Worm (Caenorhabditis elegans) whole organism, mixed stage, embryonic: Measurements from ENCODE around the gene bath-27.

Source experiments
- M03D4.4 ChIP-seq: sonication (generic microtip); optimal IDR thresholded peaks from 2 replicates; lab custom pipeline; 2017; ENCODE audit warnings: mild to moderate bottlenecking, missing genetic modification characterization, missing compliant biosample characterization
- bed-3 ChIP-seq: fragments of 200-800 bp; sonication (Bioruptor generic); optimal IDR thresholded peaks from 3 replicates; lab custom pipeline; 2018; ENCODE audit warnings: mild to moderate bottlenecking, missing genetic modification characterization, moderate library complexity, missing compliant biosample characterization
- ceh-39 ChIP-seq: fragments of 150-350 bp; optimal IDR thresholded peaks from 2 replicates; lab custom pipeline; 2014; ENCODE audit warnings: missing biosample characterization, missing genetic modification characterization
- ceh-43 ChIP-seq: fragments of 200-800 bp; sonication (Bioruptor generic); optimal IDR thresholded peaks from 2 replicates; lab custom pipeline; 2018; ENCODE audit warnings: mild to moderate bottlenecking, missing genetic modification characterization, moderate library complexity, missing compliant biosample characterization
- ceh-83 ChIP-seq: fragments of 200-800 bp; sonication (Bioruptor generic); optimal IDR thresholded peaks from 2 replicates; lab custom pipeline; 2018; ENCODE audit warnings: mild to moderate bottlenecking, missing genetic modification characterization, missing compliant biosample characterization
- ces-1 ChIP-seq: fragments of 150-350 bp; optimal IDR thresholded peaks from 2 replicates; lab custom pipeline; 2014; ENCODE audit warnings: missing biosample characterization, missing genetic modification reagents, missing genetic modification characterization
- cnd-1 ChIP-seq: fragments of 200-800 bp; sonication (Bioruptor generic); optimal IDR thresholded peaks from 2 replicates; lab custom pipeline; 2018; ENCODE audit warnings: mild to moderate bottlenecking, missing genetic modification characterization, missing compliant biosample characterization
- drap-1 ChIP-seq: fragments of 200-800 bp; sonication (Bioruptor generic); optimal IDR thresholded peaks from 3 replicates; lab custom pipeline; 2018; ENCODE audit warnings: mild to moderate bottlenecking, missing genetic modification characterization, missing compliant biosample characterization
- elt-1 ChIP-seq: sonication (generic microtip); optimal IDR thresholded peaks from 2 replicates; lab custom pipeline; 2017; ENCODE audit warnings: missing genetic modification characterization, mild to moderate bottlenecking, missing compliant biosample characterization, antibody characterized with exemption, moderate library complexity, borderline replicate concordance; ENCODE audit not compliant: insufficient read depth
- elt-3 ChIP-seq: fragments of 150-350 bp; optimal IDR thresholded peaks from 2 replicates; lab custom pipeline; 2014; ENCODE audit warnings: missing biosample characterization, missing genetic modification characterization
- flh-1 ChIP-seq: fragments of 200-800 bp; sonication (Bioruptor generic); optimal IDR thresholded peaks from 2 replicates; lab custom pipeline; 2018; ENCODE audit warnings: mild to moderate bottlenecking, missing genetic modification characterization, moderate library complexity, missing compliant biosample characterization
- ham-2 ChIP-seq: fragments of 200-800 bp; sonication (Bioruptor generic); optimal IDR thresholded peaks from 2 replicates; lab custom pipeline; 2018; ENCODE audit warnings: mild to moderate bottlenecking, missing genetic modification characterization, missing compliant biosample characterization
- hlh-1 ChIP-seq: fragments of 150-350 bp; optimal IDR thresholded peaks from 2 replicates; lab custom pipeline; 2014; ENCODE audit warnings: missing biosample characterization, missing genetic modification reagents, missing genetic modification characterization
- lin-13 ChIP-seq: fragments of 150-350 bp; optimal IDR thresholded peaks from 2 replicates; lab custom pipeline; 2014; ENCODE audit warnings: missing biosample characterization, missing genetic modification characterization
- lsy-2 ChIP-seq: fragments of 150-350 bp; optimal IDR thresholded peaks from 2 replicates; lab custom pipeline; 2014; ENCODE audit warnings: missing biosample characterization, missing genetic modification characterization
- mab-5 ChIP-seq: fragments of 150-350 bp; optimal IDR thresholded peaks from 2 replicates; lab custom pipeline; 2014; ENCODE audit warnings: missing biosample characterization, missing genetic modification characterization
- mep-1 ChIP-seq: fragments of 150-350 bp; optimal IDR thresholded peaks from 2 replicates; lab custom pipeline; 2017; ENCODE audit warnings: missing biosample characterization, missing genetic modification reagents, missing genetic modification characterization, inconsistent platforms
- mls-2 ChIP-seq: sonication (generic microtip); optimal IDR thresholded peaks from 2 replicates; lab custom pipeline; 2016; ENCODE audit warnings: mild to moderate bottlenecking, missing genetic modification characterization, moderate library complexity, missing compliant biosample characterization
- nhr-12 ChIP-seq: fragments of 150-350 bp; optimal IDR thresholded peaks from 2 replicates; lab custom pipeline; 2014; ENCODE audit warnings: missing biosample characterization, missing genetic modification characterization
- nhr-2 ChIP-seq: fragments of 150-350 bp; optimal IDR thresholded peaks from 2 replicates; lab custom pipeline; 2014; ENCODE audit warnings: missing biosample characterization, missing genetic modification characterization
- nhr-237 ChIP-seq: fragments of 150-350 bp; optimal IDR thresholded peaks from 2 replicates; lab custom pipeline; 2014; ENCODE audit warnings: missing biosample characterization, missing genetic modification characterization
- nhr-28 ChIP-seq: fragments of 150-350 bp; optimal IDR thresholded peaks from 2 replicates; lab custom pipeline; 2014; ENCODE audit warnings: missing biosample characterization, missing genetic modification characterization
- nhr-76 ChIP-seq: sonication (generic microtip); optimal IDR thresholded peaks from 2 replicates; lab custom pipeline; 2017; ENCODE audit warnings: missing biosample characterization, missing genetic modification characterization
- pha-4 ChIP-seq: fragments of 150-350 bp; optimal IDR thresholded peaks from 2 replicates; lab custom pipeline; 2018; ENCODE audit warnings: missing biosample characterization, missing genetic modification reagents, missing genetic modification characterization
- sem-2 ChIP-seq: fragments of 200-800 bp; sonication (Bioruptor generic); optimal IDR thresholded peaks from 2 replicates; lab custom pipeline; 2018; ENCODE audit warnings: mild to moderate bottlenecking, missing genetic modification characterization, missing compliant biosample characterization
- snpc-4 ChIP-seq: fragments of 150-350 bp; optimal IDR thresholded peaks from 2 replicates; lab custom pipeline; 2014; ENCODE audit warnings: missing biosample characterization, missing genetic modification characterization
- sptf-1 ChIP-seq: sonication (generic microtip); optimal IDR thresholded peaks from 2 replicates; lab custom pipeline; 2017; ENCODE audit warnings: mild to moderate bottlenecking, missing genetic modification characterization, moderate library complexity, missing compliant biosample characterization
- unc-120 ChIP-seq: sonication (generic microtip); optimal IDR thresholded peaks from 2 replicates; lab custom pipeline; 2017; ENCODE audit warnings: missing genetic modification characterization, missing compliant biosample characterization; ENCODE audit not compliant: poor library complexity, severe bottlenecking
- unc-39 ChIP-seq: fragments of 150-350 bp; optimal IDR thresholded peaks from 2 replicates; lab custom pipeline; 2014; ENCODE audit warnings: missing biosample characterization, missing genetic modification characterization
- unc-62 ChIP-seq: fragments of 150-350 bp; optimal IDR thresholded peaks from 2 replicates; lab custom pipeline; 2014; ENCODE audit warnings: missing biosample characterization, missing genetic modification reagents, missing genetic modification characterization
- zip-8 ChIP-seq: fragments of 150-350 bp; optimal IDR thresholded peaks from 2 replicates; lab custom pipeline; 2014; ENCODE audit warnings: missing biosample characterization, missing genetic modification characterization
- ztf-11 ChIP-seq: fragments of 150-350 bp; optimal IDR thresholded peaks from 2 replicates; lab custom pipeline; 2014; ENCODE audit warnings: missing biosample characterization, missing genetic modification characterization

bath-27 gene

DNA sequence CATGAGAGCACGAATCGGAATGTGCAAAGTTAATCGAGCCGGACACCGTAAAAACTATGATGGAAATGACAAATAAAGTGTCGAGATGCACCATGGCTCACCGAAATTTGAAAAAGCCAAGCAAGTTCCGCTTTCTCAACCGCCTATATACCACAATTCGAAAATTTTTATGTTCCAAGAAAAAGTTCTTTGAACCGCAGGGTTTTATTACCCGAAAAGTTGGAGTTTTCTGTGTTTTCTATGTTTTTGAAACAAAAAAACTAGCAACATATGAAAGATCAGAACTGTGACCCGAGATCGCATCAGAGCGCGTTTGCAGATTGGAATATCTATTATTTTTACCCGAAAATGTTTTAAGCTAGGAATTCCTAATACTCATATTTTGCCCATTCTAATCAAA, 31.8 kb upstream of the bath-27 start, which contains the start of gene Y46D2A.3:
Gene Y46D2A.3 (minus strand): TSS at position 101 of the 400 bp plus-strand sequence.
- TF ChIP-seq ceh-43 (GFP tag; lab: Kevin White, UChicago) (no peak), snpc-4 (no peak)

ce11 chrII:3332039-3332438, 26.9 kb upstream of the bath-27 start, which contains the start of gene irld-27:
Gene irld-27 (plus strand): TSS chrII:3332339.
- TF ChIP-seq drap-1 (no peak), ces-1 (no peak), nhr-237 (tag; lab: Kevin White, UChicago) (no peak), hlh-1 (tag; lab: Kevin White, UChicago) (no peak), elt-3 (no peak), ztf-11 (tag; lab: Kevin White, UChicago) (no peak), unc-39 (tag; lab: Kevin White, UChicago) (no peak), elt-1 (tag; lab: Kevin White, UChicago) (no peak), unc-62 (no peak), unc-120 (tag; lab: Kevin White, UChicago) (no peak), flh-1 (GFP tag; lab: Kevin White, UChicago) (no peak), mls-2 (tag; lab: Kevin White, UChicago) (no peak), ceh-39 (tag; lab: Kevin White, UChicago) (no peak), nhr-2 (no peak), lsy-2 (tag; lab: Kevin White, UChicago) (no peak), lin-13 (no peak), cnd-1 (tag; lab: Kevin White, UChicago) (no peak), snpc-4 (no peak), M03D4.4 (no peak), ceh-43 (GFP tag; lab: Kevin White, UChicago) (no peak)

DNA sequence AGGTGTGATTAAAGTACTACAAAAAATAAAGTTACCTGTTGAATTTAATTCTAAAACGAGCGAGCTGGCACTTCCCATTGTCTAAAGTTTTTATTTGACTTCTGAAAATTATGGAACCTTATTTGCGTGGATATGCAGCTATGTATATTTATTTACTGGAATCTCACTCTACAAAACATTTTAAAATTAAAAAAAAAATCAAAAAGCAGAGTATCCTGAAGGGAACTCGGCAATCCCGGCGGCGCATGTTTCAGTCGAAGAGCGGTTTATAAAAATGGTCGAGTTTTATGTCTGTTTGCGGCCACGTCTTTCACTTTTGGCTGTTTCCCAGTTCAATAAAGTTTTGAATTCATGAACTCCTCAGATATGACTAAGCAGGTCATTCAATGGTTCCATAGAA, 21.9 kb upstream of the bath-27 start, which contains the start of gene F14D2.19:
Gene F14D2.19 (minus strand): TSS at position 101 of the 400 bp plus-strand sequence.
- TF ChIP-seq M03D4.4 (no peak), sem-2 (GFP tag; lab: Kevin White, UChicago) (no peak), cnd-1 (tag; lab: Kevin White, UChicago) (no peak), hlh-1 (tag; lab: Kevin White, UChicago) (no peak), pha-4 (no peak), sptf-1 (no peak), nhr-76 (no peak), nhr-28 (tag; lab: Kevin White, UChicago) (no peak), drap-1 (no peak), lin-13 (no peak), ceh-83 (no peak), lsy-2 (tag; lab: Kevin White, UChicago) (no peak), mab-5 (tag; lab: Kevin White, UChicago) (no peak), bed-3 (no peak), nhr-12 (tag; lab: Kevin White, UChicago) (no peak), ztf-11 (tag; lab: Kevin White, UChicago) (no peak), mls-2 (tag; lab: Kevin White, UChicago) (no peak), nhr-237 (tag; lab: Kevin White, UChicago) (no peak)

ce11 chrII:3338556-3338955, 20.4 kb upstream of the bath-27 start, which contains the start of gene F14D2.7:
Gene F14D2.7 (minus strand): TSS chrII:3338656.
- TF ChIP-seq ceh-43 (GFP tag; lab: Kevin White, UChicago) (no peak), cnd-1 (tag; lab: Kevin White, UChicago) (no peak), nhr-12 (tag; lab: Kevin White, UChicago) (no peak), ces-1 (no peak), nhr-2 (no peak), lin-13 (no peak), zip-8 (tag; lab: Kevin White, UChicago) (no peak), M03D4.4 (no peak), ham-2 (GFP tag; lab: Kevin White, UChicago) (no peak), bed-3 (no peak), pha-4 (no peak), elt-1 (tag; lab: Kevin White, UChicago) (no peak), flh-1 (GFP tag; lab: Kevin White, UChicago) (no peak), mab-5 (tag; lab: Kevin White, UChicago) (no peak), mep-1 (tag; lab: Kevin White, UChicago) (no peak), elt-3 (no peak)
- TF ChIP-seq, all 35 proteins: peak for 0

- TF ChIP-seq nhr-76 (no peak), unc-39 (tag; lab: Kevin White, UChicago) (no peak), sptf-1 (no peak), ceh-83 (peak; percentile 64)
- TF ChIP-seq, all 35 proteins: peak for 1
These were observed 18.7 kb upstream of the bath-27 start, which contains the start of gene F14D2.5 for ce11 chrII:3340251-3340650. Gene F14D2.5 (plus strand): TSS chrII:3340551.
